Worm (Caenorhabditis elegans) whole organism, L1 larva: ENCODE measurements around the gene Y42A5A.3.

Source experiments
- dpl-1 ChIP-seq, 3 experiments: fragments of 150-350 bp in 2 of 3; sonication (generic microtip) in 1 of 3; optimal IDR thresholded peaks; 2 replicates each; lab custom pipeline; 2014 to 2017; ENCODE audit warnings: missing biosample characterization in 3 of 3, missing genetic modification characterization in 3 of 3, missing genetic modification reagents in 3 of 3
- egl-27 ChIP-seq, 2 experiments: fragments of 150-350 bp in 1 of 2; sonication (generic microtip); optimal IDR thresholded peaks; 3 replicates each; lab custom pipeline; 2017 to 2018; ENCODE audit warnings: missing biosample characterization in 2 of 2, missing genetic modification characterization in 2 of 2, missing genetic modification reagents in 2 of 2
- fos-1 ChIP-seq: fragments of 150-350 bp; optimal IDR thresholded peaks from 2 replicates; lab custom pipeline; 2014; ENCODE audit warnings: missing biosample characterization, missing genetic modification characterization
- jun-1 ChIP-seq: fragments of 150-350 bp; optimal IDR thresholded peaks from 2 replicates; lab custom pipeline; 2014; ENCODE audit warnings: missing biosample characterization, missing genetic modification reagents, missing genetic modification characterization
- mab-9 ChIP-seq: fragments of 200-800 bp; sonication (Bioruptor generic); IDR thresholded peaks from 2 replicates; pipeline ENCODE4 v1.3.6; 2022; ENCODE audit warnings: missing genetic modification reagents, missing genetic modification characterization, missing compliant biosample characterization
- snpc-4 ChIP-seq: fragments of 150-350 bp; optimal IDR thresholded peaks from 2 replicates; lab custom pipeline; 2014; ENCODE audit warnings: missing biosample characterization, missing genetic modification characterization
- tlp-1 ChIP-seq: fragments of 150-350 bp; optimal IDR thresholded peaks from 2 replicates; lab custom pipeline; 2014; ENCODE audit warnings: missing biosample characterization, missing genetic modification characterization
- unc-130 ChIP-seq: fragments of 150-350 bp; optimal IDR thresholded peaks from 2 replicates; lab custom pipeline; 2017; ENCODE audit warnings: missing biosample characterization, missing genetic modification characterization, inconsistent platforms
- unc-62 ChIP-seq: fragments of 150-350 bp; optimal IDR thresholded peaks from 2 replicates; lab custom pipeline; 2014; ENCODE audit warnings: missing biosample characterization, missing genetic modification reagents, missing genetic modification characterization
- unc-86 ChIP-seq: sonication (generic microtip); optimal IDR thresholded peaks from 2 replicates; lab custom pipeline; 2016; ENCODE audit warnings: missing genetic modification characterization, missing compliant biosample characterization
- ztf-11 ChIP-seq, 2 experiments: sonication (generic microtip); optimal IDR thresholded peaks; 2 replicates each; lab custom pipeline; 2016 to 2017; ENCODE audit warnings: missing genetic modification characterization in 2 of 2, missing biosample characterization in 1 of 2, missing compliant biosample characterization in 1 of 2

DNA sequence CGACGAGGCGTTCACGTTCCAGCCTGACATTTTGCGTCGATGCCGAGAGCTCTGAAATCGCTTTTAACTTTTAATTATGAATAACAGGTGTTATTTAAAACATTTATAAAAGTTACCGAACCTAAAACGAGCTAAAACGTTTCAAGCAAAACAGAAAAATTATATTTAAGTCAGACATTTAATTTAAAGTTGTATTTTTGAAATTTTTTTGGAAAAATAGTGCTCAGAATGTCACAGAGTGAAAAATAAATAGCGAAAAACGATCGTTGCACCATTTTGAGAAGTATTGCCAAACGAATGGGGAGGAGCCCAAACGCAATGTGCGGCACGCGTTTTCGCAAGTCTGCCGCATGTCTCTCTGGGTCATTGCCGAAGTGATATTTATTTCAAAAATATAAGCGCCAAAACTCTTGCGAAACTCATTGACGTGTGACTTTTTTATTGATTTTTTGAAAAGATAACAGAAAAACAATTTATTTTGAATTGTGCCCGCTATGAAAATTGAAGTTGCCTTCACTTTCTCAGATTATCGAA is 17.3 kb upstream of the Y42A5A.3 start, which contains the start of gene erfa-3:
- TF ChIP-seq unc-86 (peak; percentile 38), ztf-11 (tag; optimal IDR thresholded peaks at IDR 0.05; lab: Kevin White, UChicago) (peak in 1 of 2 experiments; percentile 48), tlp-1 (tag; lab: Kevin White, UChicago) (no peak), mab-9 (GFP tag; lab: Robert Waterston, UW) (no peak), fos-1 (tag; lab: Kevin White, UChicago) (no peak), dpl-1 (GFP tag; optimal IDR thresholded peaks at IDR 0.05; lab: Kevin White, UChicago) (peak; percentile 55 to 62 (median 59)), unc-62 (GFP tag; lab: Kevin White, UChicago) (no peak), jun-1 (tag; lab: Kevin White, UChicago) (peak; percentile 33), unc-130 (tag; lab: Kevin White, UChicago) (peak; percentile 68), snpc-4 (tag; lab: Kevin White, UChicago) (peak; percentile 50), egl-27 (tag; optimal IDR thresholded peaks at IDR 0.05; lab: Kevin White, UChicago) (no peak)
